Fruit fly (Drosophila melanogaster) whole organism: ENCODE data around the gene Cpr66Cb.
A peak's percentile ranks its signal among the peaks of the same experiment; 100 is the strongest.

Experiments
- CG8478 ChIP-seq: fragments of >200 bp; optimal IDR thresholded peaks from 2 replicates; lab custom pipeline; 2018; ENCODE audit warnings: inconsistent platforms
- Dll ChIP-seq: fragments of >200 bp; optimal IDR thresholded peaks from 2 replicates; lab custom pipeline; 2017
- EcR ChIP-seq, 2 experiments: fragments of >200 bp; optimal IDR thresholded peaks; 2 replicates each; lab custom pipeline; 2017; ENCODE audit warnings: missing biosample characterization in 2 of 2, missing genetic modification characterization in 2 of 2, missing genetic modification reagents in 2 of 2
- pan ChIP-seq: fragments of >200 bp; optimal IDR thresholded peaks from 2 replicates; lab custom pipeline; 2017
- psq ChIP-seq: fragments of >200 bp; optimal IDR thresholded peaks from 2 replicates; lab custom pipeline; 2017
- usp ChIP-seq: fragments of >200 bp; optimal IDR thresholded peaks from 2 replicates; lab custom pipeline; 2017; ENCODE audit warnings: missing biosample characterization, missing genetic modification characterization, mixed read lengths

Gene Cpr66Cb

DNA sequence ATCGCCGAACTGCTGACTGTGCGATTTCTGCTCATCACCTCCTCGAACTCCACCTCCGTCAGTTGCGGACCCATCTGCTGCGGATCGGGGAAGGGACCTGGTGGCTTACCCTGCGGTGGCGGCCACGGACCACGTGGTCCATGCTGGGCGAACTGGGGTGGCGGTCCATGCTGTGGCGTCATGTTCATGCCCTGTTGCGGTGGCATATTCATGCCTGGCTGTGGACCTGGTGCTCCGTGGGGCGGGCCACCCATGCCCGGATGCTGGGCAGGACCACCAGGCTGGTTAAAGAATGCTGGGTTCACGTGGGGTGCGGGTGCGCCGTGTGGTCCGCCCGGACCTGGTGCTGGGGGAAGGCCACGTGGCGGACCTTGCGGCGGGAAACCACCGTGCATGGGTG lies 24.2 kb upstream of the Cpr66Cb start:
- TF ChIP-seq EcR (GFP tag; optimal IDR thresholded peaks at IDR 0.05; lab: Kevin White, UChicago) (no peak), pan (lab: Kevin White, UChicago) (no peak), usp (GFP tag; lab: Kevin White, UChicago) (no peak), CG8478 (lab: Kevin White, UChicago) (no peak), Dll (no peak), psq (lab: Kevin White, UChicago) (no peak)

DNA sequence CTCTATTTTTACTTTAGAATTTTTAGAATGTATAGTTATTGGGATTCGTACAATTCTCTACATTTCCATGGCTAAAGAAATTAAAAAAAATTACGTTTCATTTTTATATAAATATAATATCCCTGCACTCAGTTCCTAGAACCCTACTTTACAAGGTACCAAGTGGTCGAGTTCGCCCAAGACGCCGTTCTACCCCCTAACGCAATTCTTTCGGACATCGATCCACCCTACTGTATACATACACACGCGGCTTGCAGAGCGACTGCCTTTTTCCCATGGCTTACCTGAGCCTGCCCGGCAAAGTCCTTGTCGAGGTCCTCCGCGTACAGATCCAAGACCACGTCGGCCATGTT lies 21.7 kb upstream of the Cpr66Cb start:
- no peak for TF ChIP-seq usp (GFP tag; lab: Kevin White, UChicago)
- TF ChIP-seq EcR (GFP tag; optimal IDR thresholded peaks at IDR 0.05; lab: Kevin White, UChicago): no peak
- TF ChIP-seq Dll: no peak
- TF ChIP-seq pan (lab: Kevin White, UChicago): peak; percentile 45
- TF ChIP-seq psq (lab: Kevin White, UChicago): no peak
- TF ChIP-seq CG8478 (lab: Kevin White, UChicago): no peak

DNA sequence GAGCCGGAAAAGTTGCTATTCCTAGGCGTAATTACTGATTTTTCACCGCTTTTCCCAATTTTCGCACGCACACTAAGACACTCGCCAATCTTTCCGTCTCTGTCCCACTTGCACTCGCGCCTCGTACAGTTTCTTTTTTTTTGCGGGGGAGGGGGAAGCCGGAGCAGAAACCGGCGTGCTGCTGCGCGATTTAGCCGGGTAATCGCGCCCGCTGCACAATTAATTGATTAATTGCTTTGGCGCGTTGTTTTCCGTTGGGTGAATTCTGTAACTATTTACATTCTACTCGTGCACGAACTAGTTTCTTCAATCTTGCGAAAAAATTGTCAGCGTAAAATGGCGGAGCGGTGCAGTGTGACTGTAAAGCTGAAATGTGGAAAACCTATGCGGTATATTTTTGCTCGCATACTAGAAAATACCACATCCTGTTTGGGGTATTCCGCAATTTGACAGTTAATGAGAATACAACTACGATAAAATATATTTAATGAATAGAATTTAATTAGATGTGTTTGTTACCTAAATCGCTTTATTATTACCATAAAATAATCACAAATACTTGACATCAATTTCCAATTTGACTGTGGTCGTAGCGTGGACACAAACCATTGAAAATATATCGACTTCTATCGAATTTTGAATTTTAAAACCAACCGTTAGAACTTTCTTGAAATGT lies 21.2 kb upstream of the Cpr66Cb start, which contains the start of gene Cpsf6:
TSS of gene Cpsf6 (minus strand) at position 362 of the 676 bp plus-strand sequence.
- TF ChIP-seq EcR (GFP tag; optimal IDR thresholded peaks at IDR 0.05; lab: Kevin White, UChicago): no peak
- peak; percentile 65 for TF ChIP-seq CG8478 (lab: Kevin White, UChicago)
- TF ChIP-seq usp (GFP tag; lab: Kevin White, UChicago): no peak

DNA sequence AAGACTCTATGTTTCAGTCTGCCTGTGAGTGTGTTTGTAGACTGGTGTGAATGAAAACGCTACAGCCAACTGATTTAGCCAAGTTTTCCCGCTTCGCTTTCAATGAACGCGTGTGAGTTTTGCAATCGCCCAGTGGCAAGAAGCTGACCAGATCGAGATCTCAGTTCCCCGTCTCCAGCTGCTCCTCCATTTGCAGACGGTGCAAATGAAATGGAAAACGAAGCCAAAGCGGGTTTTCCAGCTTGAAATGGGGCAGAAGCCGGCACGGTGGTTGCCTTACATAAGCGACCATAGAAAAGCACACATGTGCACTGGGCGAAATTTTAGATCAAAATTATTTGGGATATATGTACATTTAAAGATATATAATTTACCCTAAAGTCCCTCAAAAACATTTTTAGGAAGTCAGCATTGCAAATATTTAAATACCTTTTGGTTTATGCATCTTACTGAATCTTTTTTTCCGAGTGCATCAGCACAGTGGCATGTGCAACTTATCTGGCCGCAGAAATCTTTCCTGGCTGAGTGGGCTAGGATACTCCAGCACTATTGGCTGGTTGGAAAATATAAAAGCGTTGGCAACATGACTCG lies 17.5 kb upstream of the Cpr66Cb start, which contains the start of gene CG43059:
TSS of gene CG43059 (minus strand) at position 51 of the 591 bp plus-strand sequence.
- TF ChIP-seq usp (GFP tag; lab: Kevin White, UChicago): no peak
- TF ChIP-seq pan (lab: Kevin White, UChicago): no peak
- TF ChIP-seq CG8478 (lab: Kevin White, UChicago): no peak
- no peak for TF ChIP-seq psq (lab: Kevin White, UChicago)
- TF ChIP-seq EcR (GFP tag; optimal IDR thresholded peaks at IDR 0.05; lab: Kevin White, UChicago): no peak
- no peak for TF ChIP-seq Dll

DNA sequence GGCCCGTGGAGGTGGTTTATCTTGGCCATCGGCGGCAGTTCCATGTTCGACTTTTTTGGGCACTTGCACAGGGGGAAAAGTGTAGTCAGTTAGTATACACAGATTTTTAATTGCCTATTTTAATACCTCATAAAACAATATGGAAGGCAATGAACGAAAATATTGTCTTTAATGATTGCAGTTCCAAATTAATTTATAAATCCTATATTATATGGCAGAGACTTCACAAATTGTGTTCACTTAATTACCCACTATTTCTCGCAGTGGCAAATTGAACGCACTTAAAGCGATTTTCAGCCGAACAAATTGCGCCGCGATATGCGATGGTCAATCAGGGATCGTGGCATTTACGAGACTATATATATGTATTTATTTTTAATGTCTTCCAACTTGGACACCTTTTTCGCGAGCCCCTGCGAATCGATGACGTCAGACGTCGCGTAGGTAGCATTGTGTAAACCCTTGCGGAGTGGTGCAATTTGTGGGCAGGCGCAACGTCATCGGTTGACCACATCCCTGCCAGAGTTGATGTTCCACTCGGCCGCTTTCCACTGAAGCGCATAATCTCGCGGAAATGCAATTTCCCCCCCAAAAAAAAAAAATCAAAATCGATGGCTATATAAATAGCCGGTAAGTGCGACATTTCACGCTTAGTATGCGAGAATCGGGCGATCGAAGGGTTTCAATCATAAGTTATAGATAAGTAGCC lies 16.2 kb upstream of the Cpr66Cb start, which contains the start of gene CG13670:
TSS of gene CG13670 (plus strand) at position 659 of the 709 bp plus-strand sequence.
- TF ChIP-seq Dll (no peak), psq (lab: Kevin White, UChicago) (no peak), EcR (GFP tag; optimal IDR thresholded peaks at IDR 0.05; lab: Kevin White, UChicago) (no peak), pan (lab: Kevin White, UChicago) (no peak), usp (GFP tag; lab: Kevin White, UChicago) (no peak), CG8478 (lab: Kevin White, UChicago) (no peak)

DNA sequence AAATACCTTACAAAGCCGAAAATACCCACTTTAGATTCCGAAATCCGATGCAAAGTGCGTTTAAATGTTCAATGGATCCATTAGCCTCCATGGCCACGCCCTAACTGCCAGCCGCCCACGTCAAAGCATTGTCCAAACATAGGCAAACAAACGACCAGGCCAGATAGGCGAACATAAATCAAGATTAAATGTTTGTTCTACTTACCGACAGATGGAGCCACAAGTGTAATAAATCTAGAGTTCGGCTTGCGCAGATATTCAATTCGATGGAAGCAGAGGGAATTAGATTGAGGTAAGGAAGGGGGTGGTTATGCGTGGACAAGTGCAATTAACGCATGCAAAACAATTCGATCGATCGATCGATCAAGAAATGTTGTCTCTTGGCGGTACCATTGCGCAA lies 12.7 kb upstream of the Cpr66Cb start:
- TF ChIP-seq EcR (GFP tag; optimal IDR thresholded peaks at IDR 0.05; lab: Kevin White, UChicago) (no peak), Dll (no peak), usp (GFP tag; lab: Kevin White, UChicago) (no peak), pan (lab: Kevin White, UChicago) (no peak), CG8478 (lab: Kevin White, UChicago) (no peak), psq (lab: Kevin White, UChicago) (no peak)

DNA sequence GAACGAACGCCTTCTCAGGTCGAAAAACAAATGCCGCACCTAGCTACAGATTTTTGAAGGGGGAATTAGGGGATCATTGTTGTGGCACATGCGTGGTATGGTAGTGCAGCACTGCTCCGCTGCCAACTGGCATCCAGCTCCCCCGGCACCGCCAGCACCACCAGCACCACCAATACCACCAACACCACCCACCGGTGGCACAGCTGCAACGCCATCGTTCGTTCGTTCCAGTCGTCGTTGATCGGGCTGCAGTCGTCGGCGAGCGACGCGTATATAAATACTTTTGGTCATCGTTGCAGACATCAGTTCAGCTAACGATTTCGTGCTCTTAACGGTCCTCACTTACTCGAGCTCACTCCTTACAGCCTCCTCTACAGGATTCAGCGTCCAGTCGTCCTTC lies 10.9 kb upstream of the Cpr66Cb start, which contains the start of gene CG34461:
TSS of gene CG34461 (plus strand) at position 301 of the 400 bp plus-strand sequence.
- TF ChIP-seq usp (GFP tag; lab: Kevin White, UChicago) (no peak), Dll (no peak), pan (lab: Kevin White, UChicago) (no peak), CG8478 (lab: Kevin White, UChicago) (no peak), EcR (GFP tag; optimal IDR thresholded peaks at IDR 0.05; lab: Kevin White, UChicago) (no peak), psq (lab: Kevin White, UChicago) (no peak)

DNA sequence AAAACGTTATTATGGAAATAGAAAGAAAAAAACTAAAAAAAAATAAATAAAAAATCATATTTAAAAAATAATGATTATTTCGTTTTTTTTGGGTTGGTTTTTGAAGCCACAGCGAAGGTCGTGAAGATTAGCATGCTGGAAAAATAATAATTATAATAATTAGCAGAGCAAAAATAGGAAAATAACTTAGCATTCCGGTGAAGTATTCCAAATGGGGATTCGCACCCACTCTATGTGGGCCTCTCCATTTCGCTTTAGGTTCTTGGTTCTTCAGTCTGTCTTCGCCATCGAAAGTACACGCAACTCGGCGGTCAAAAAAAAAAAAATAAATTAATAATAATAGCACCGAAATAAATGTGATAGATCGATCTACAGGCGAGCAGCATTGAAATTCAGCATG lies 8.2 kb upstream of the Cpr66Cb start, which contains the start of gene CG34462:
TSS of gene CG34462 (plus strand) at position 301 of the 400 bp plus-strand sequence.
- TF ChIP-seq pan (lab: Kevin White, UChicago) (no peak), Dll (no peak), usp (GFP tag; lab: Kevin White, UChicago) (no peak), EcR (GFP tag; optimal IDR thresholded peaks at IDR 0.05; lab: Kevin White, UChicago) (no peak), psq (lab: Kevin White, UChicago) (no peak), CG8478 (lab: Kevin White, UChicago) (no peak)

DNA sequence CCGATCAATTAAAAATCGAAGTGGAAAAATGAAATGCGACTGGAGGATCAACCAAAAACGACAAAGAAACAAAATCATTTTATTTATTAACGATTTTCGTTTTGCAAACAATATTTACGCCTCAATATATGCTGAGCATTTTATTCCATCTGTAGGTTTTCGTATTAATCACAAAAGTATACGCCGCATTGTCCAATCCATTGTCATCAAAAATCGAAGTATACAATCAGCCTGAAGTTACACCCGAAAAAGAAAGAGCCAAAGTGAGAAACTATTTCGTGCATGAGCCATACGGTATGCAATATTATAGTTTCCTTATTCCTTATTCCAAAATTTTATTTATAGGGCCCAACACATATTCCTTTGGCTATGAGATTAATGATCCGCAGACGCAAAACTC lies 7.5 kb upstream of the Cpr66Cb start:
- TF ChIP-seq psq (lab: Kevin White, UChicago): no peak
- TF ChIP-seq Dll: no peak
- no peak for TF ChIP-seq usp (GFP tag; lab: Kevin White, UChicago)
- TF ChIP-seq CG8478 (lab: Kevin White, UChicago): no peak
- TF ChIP-seq EcR (GFP tag; optimal IDR thresholded peaks at IDR 0.05; lab: Kevin White, UChicago): no peak

DNA sequence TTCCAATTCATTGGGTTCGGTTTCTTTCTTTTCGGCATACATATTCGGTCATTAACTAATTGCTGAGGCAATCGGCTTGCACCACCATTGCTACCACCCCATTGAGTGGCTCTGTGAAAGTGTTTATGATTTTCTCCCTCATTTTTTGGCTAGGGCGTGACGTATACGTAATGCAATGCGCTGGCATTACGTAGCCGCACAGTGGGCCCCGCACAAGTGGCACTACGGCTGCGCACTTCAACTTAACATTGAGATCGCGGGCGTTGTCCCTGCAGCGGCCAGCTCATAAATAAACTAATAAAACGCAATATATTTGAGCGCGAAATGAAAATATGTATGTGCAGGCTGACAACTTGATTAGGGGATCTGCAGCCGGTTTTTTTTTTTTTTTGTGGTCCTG lies 5.1 kb upstream of the Cpr66Cb start:
- TF ChIP-seq Dll: no peak
- TF ChIP-seq CG8478 (lab: Kevin White, UChicago): no peak
- no peak for TF ChIP-seq EcR (GFP tag; optimal IDR thresholded peaks at IDR 0.05; lab: Kevin White, UChicago)
- TF ChIP-seq psq (lab: Kevin White, UChicago): no peak
- TF ChIP-seq pan (lab: Kevin White, UChicago): no peak
- TF ChIP-seq usp (GFP tag; lab: Kevin White, UChicago): no peak

DNA sequence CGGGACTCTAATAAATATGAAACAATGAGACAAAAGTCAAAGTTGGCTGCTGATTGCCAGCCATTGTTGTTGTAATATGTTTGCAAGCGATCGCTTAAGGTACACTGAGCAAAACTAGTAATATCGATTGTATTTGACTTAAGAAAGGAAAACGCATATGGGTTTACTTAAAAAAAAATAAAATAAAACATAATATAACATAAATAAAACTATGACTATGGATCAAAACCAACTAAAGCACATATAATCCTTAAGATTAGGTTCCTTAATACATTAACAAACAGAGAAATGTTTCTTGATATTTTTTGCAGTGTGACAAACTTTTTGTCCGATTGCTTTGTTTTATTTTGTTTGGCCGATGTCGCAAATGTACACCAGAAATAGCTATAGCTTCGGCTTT lies 2.9 kb upstream of the Cpr66Cb start:
- no peak for TF ChIP-seq Dll
- TF ChIP-seq psq (lab: Kevin White, UChicago): no peak
- TF ChIP-seq pan (lab: Kevin White, UChicago): no peak
